Fruit fly (Drosophila melanogaster) whole organism, adult: ENCODE results near the gene CG3164.

Source experiments
- CG14711 ChIP-seq: fragments of 200-800 bp; sonication (Bioruptor generic); optimal IDR thresholded peaks from 2 replicates; lab custom pipeline; 2018; ENCODE audit warnings: missing biosample characterization, mild to moderate bottlenecking, missing genetic modification characterization, moderate library complexity
- CG1620 ChIP-seq: fragments of 200-800 bp; sonication (Bioruptor generic); optimal IDR thresholded peaks from 2 replicates; lab custom pipeline; 2016; ENCODE audit warnings: missing biosample characterization, missing genetic modification characterization
- CG5204 ChIP-seq: fragments of 200-800 bp; sonication (Bioruptor generic); optimal IDR thresholded peaks from 2 replicates; lab custom pipeline; 2016; ENCODE audit warnings: missing biosample characterization, missing genetic modification characterization
- CG7045 ChIP-seq: fragments of 200-800 bp; sonication (Bioruptor generic); optimal IDR thresholded peaks from 2 replicates; lab custom pipeline; 2017; ENCODE audit warnings: missing biosample characterization, mild to moderate bottlenecking, missing genetic modification characterization
- Clk ChIP-seq: fragments of 200-800 bp; sonication (Bioruptor generic); optimal IDR thresholded peaks from 2 replicates; lab custom pipeline; 2017; ENCODE audit warnings: missing biosample characterization, missing genetic modification characterization
- Crg-1 ChIP-seq: fragments of 200-800 bp; sonication (Bioruptor generic); optimal IDR thresholded peaks from 2 replicates; lab custom pipeline; 2016; ENCODE audit warnings: missing biosample characterization, missing genetic modification characterization
- Hr96 ChIP-seq: fragments of 200-800 bp; sonication (Bioruptor generic); optimal IDR thresholded peaks from 2 replicates; lab custom pipeline; 2016; ENCODE audit warnings: missing biosample characterization, missing genetic modification characterization
- cnc ChIP-seq, 2 experiments: fragments of >200 bp; optimal IDR thresholded peaks; 2 replicates each; lab custom pipeline; 2017
- pad ChIP-seq: fragments of 200-800 bp; sonication (Bioruptor generic); optimal IDR thresholded peaks from 3 replicates; lab custom pipeline; 2017; ENCODE audit warnings: missing biosample characterization, missing genetic modification characterization, mild to moderate bottlenecking, moderate library complexity, missing genetic modification reagents
- tj ChIP-seq: fragments of 200-800 bp; sonication (Bioruptor generic); optimal IDR thresholded peaks from 3 replicates; lab custom pipeline; 2017; ENCODE audit warnings: missing biosample characterization, mild to moderate bottlenecking, missing genetic modification characterization, moderate library complexity
- toe ChIP-seq: fragments of 200-800 bp; sonication (Bioruptor generic); optimal IDR thresholded peaks from 2 replicates; lab custom pipeline; 2016; ENCODE audit warnings: missing biosample characterization, missing genetic modification characterization

- TF ChIP-seq Hr96 (GFP tag; lab: Kevin White, UChicago) (no peak), Crg-1 (GFP tag; lab: Kevin White, UChicago) (no peak), CG7045 (GFP tag; lab: Kevin White, UChicago) (no peak), CG5204 (GFP tag; lab: Kevin White, UChicago) (no peak), cnc (optimal IDR thresholded peaks at IDR 0.05; lab: Kevin White, UChicago) (no peak), CG14711 (tag; lab: Kevin White, UChicago) (no peak), CG1620 (GFP tag; lab: Kevin White, UChicago) (no peak), tj (GFP tag; lab: Kevin White, UChicago) (no peak), Clk (no peak), toe (GFP tag; lab: Kevin White, UChicago) (no peak), pad (GFP tag; lab: Kevin White, UChicago) (no peak)
Measured at dm6 chr2L:109098-109799, 21.3 kb downstream of the CG3164 start.
